Worm (Caenorhabditis elegans) whole organism, L1 larva: Measurements from ENCODE around the gene W08F4.7.

ENCODE experiments used
- C04F5.9 ChIP-seq: sonication (generic microtip); optimal IDR thresholded peaks from 2 replicates; lab custom pipeline; 2016; ENCODE audit warnings: missing genetic modification characterization, missing compliant biosample characterization
- C34B4.2 ChIP-seq: sonication (generic microtip); optimal IDR thresholded peaks from 2 replicates; lab custom pipeline; 2017; ENCODE audit warnings: mild to moderate bottlenecking, missing genetic modification characterization, missing compliant biosample characterization
- F16B12.6 ChIP-seq: fragments of 150-350 bp; optimal IDR thresholded peaks from 2 replicates; lab custom pipeline; 2014; ENCODE audit warnings: missing biosample characterization, missing genetic modification characterization
- ceh-63 ChIP-seq: fragments of 200-800 bp; sonication (Bioruptor generic); optimal IDR thresholded peaks from 2 replicates; lab custom pipeline; 2018; ENCODE audit warnings: mild to moderate bottlenecking, missing genetic modification characterization, missing compliant biosample characterization
- ceh-82 ChIP-seq, 3 experiments: fragments of 150-350 bp in 1 of 3; sonication (generic microtip) in 2 of 3; optimal IDR thresholded peaks; 2 replicates each; lab custom pipeline; 2014 to 2017; ENCODE audit warnings: missing biosample characterization in 3 of 3, missing genetic modification characterization in 3 of 3
- ceh-88 ChIP-seq: fragments of 200-800 bp; sonication (Bioruptor generic); IDR thresholded peaks from 2 replicates; pipeline ENCODE4 v1.3.6; 2022; ENCODE audit warnings: missing genetic modification characterization, missing compliant biosample characterization
- ces-1 ChIP-seq: fragments of 150-350 bp; optimal IDR thresholded peaks from 2 replicates; lab custom pipeline; 2014; ENCODE audit warnings: missing biosample characterization, missing genetic modification reagents, missing genetic modification characterization
- dpl-1 ChIP-seq, 3 experiments: fragments of 150-350 bp in 2 of 3; sonication (generic microtip) in 1 of 3; optimal IDR thresholded peaks; 2 replicates each; lab custom pipeline; 2014 to 2017; ENCODE audit warnings: missing biosample characterization in 3 of 3, missing genetic modification characterization in 3 of 3, missing genetic modification reagents in 3 of 3
- dsc-1 ChIP-seq: sonication (generic microtip); optimal IDR thresholded peaks from 2 replicates; lab custom pipeline; 2016; ENCODE audit warnings: mild to moderate bottlenecking, missing genetic modification characterization, missing compliant biosample characterization
- efl-1 ChIP-seq, 4 experiments: fragments of 150-350 bp; optimal IDR thresholded peaks in 3 of 4; peaks in 1 of 4; 1 replicate in 1 of 4; 2 replicates in 3 of 4; lab custom pipeline; 2014; ENCODE audit warnings: missing biosample characterization in 2 of 4, missing genetic modification characterization in 2 of 4, missing genetic modification reagents in 2 of 4
- ets-5 ChIP-seq: fragments of 200-800 bp; sonication (Bioruptor generic); IDR thresholded peaks from 2 replicates; pipeline ENCODE4 v1.3.6; 2022; ENCODE audit warnings: missing genetic modification characterization, missing compliant biosample characterization
- fos-1 ChIP-seq: fragments of 150-350 bp; optimal IDR thresholded peaks from 2 replicates; lab custom pipeline; 2014; ENCODE audit warnings: missing biosample characterization, missing genetic modification characterization
- grh-1 ChIP-seq: fragments of 200-800 bp; sonication (Bioruptor generic); IDR thresholded peaks from 2 replicates; pipeline ENCODE4 v1.3.6; 2022; ENCODE audit warnings: missing genetic modification reagents, missing genetic modification characterization, missing compliant biosample characterization
- hlh-17 ChIP-seq: fragments of 200-800 bp; sonication (Bioruptor generic); optimal IDR thresholded peaks from 2 replicates; lab custom pipeline; 2018; ENCODE audit warnings: missing genetic modification characterization, mild to moderate bottlenecking, missing compliant biosample characterization, moderate library complexity, borderline replicate concordance
- isw-1 ChIP-seq: fragments of 200-800 bp; sonication (Bioruptor generic); IDR thresholded peaks from 2 replicates; pipeline ENCODE4 v1.3.6; 2022; ENCODE audit warnings: missing genetic modification characterization, missing compliant biosample characterization
- lin-15B ChIP-seq: fragments of 150-350 bp; sonication (generic microtip); optimal IDR thresholded peaks from 3 replicates; lab custom pipeline; 2014; ENCODE audit warnings: missing biosample characterization, missing genetic modification characterization
- lin-35 ChIP-seq, 2 experiments: fragments of 150-350 bp; optimal IDR thresholded peaks; 2 replicates each; lab custom pipeline; 2014; ENCODE audit warnings: missing biosample characterization in 2 of 2, missing genetic modification characterization in 2 of 2, missing genetic modification reagents in 2 of 2
- mab-9 ChIP-seq: fragments of 200-800 bp; sonication (Bioruptor generic); IDR thresholded peaks from 2 replicates; pipeline ENCODE4 v1.3.6; 2022; ENCODE audit warnings: missing genetic modification reagents, missing genetic modification characterization, missing compliant biosample characterization
- mdl-1 ChIP-seq, 2 experiments: fragments of 150-350 bp; optimal IDR thresholded peaks; 2 replicates each; lab custom pipeline; 2014 to 2017; ENCODE audit warnings: missing biosample characterization in 2 of 2, missing genetic modification characterization in 2 of 2, inconsistent platforms in 1 of 2
- mep-1 ChIP-seq: fragments of 150-350 bp; optimal IDR thresholded peaks from 2 replicates; lab custom pipeline; 2014; ENCODE audit warnings: missing biosample characterization, missing genetic modification characterization
- nhr-12 ChIP-seq: sonication (generic microtip); optimal IDR thresholded peaks from 2 replicates; lab custom pipeline; 2017; ENCODE audit warnings: missing biosample characterization, missing genetic modification characterization
- nhr-20 ChIP-seq: sonication (generic microtip); optimal IDR thresholded peaks from 2 replicates; lab custom pipeline; 2016; ENCODE audit warnings: mild to moderate bottlenecking, missing genetic modification characterization, missing compliant biosample characterization
- nhr-47 ChIP-seq: sonication (generic microtip); optimal IDR thresholded peaks from 2 replicates; lab custom pipeline; 2016; ENCODE audit warnings: mild to moderate bottlenecking, missing genetic modification characterization, moderate library complexity, missing compliant biosample characterization
- nhr-71 ChIP-seq: sonication (generic microtip); optimal IDR thresholded peaks from 2 replicates; lab custom pipeline; 2016; ENCODE audit warnings: mild to moderate bottlenecking, missing genetic modification characterization, moderate library complexity, missing compliant biosample characterization
- nhr-76 ChIP-seq: sonication (generic microtip); optimal IDR thresholded peaks from 2 replicates; lab custom pipeline; 2017; ENCODE audit warnings: missing biosample characterization, missing genetic modification characterization
- nhr-85 ChIP-seq: sonication (generic microtip); peaks from one replicate; lab custom pipeline; 2016; ENCODE audit warnings: missing genetic modification characterization, inconsistent platforms, missing compliant biosample characterization
- nhr-90 ChIP-seq: sonication (generic microtip); optimal IDR thresholded peaks from 2 replicates; lab custom pipeline; 2016; ENCODE audit warnings: mild to moderate bottlenecking, missing genetic modification characterization, missing compliant biosample characterization; ENCODE audit not compliant: poor library complexity
- pax-3 ChIP-seq: fragments of 200-800 bp; sonication (Bioruptor generic); optimal IDR thresholded peaks from 2 replicates; lab custom pipeline; 2018; ENCODE audit warnings: mild to moderate bottlenecking, missing genetic modification characterization, moderate library complexity, missing compliant biosample characterization
- rnt-1 ChIP-seq: sonication (generic microtip); optimal IDR thresholded peaks from 2 replicates; lab custom pipeline; 2016; ENCODE audit warnings: mild to moderate bottlenecking, missing genetic modification characterization, moderate library complexity, missing compliant biosample characterization
- snu-23 ChIP-seq: sonication (generic microtip); optimal IDR thresholded peaks from 2 replicates; lab custom pipeline; 2016; ENCODE audit warnings: missing genetic modification characterization, missing compliant biosample characterization
- sup-37 ChIP-seq: fragments of 200-800 bp; sonication (Bioruptor generic); optimal IDR thresholded peaks from 2 replicates; lab custom pipeline; 2018; ENCODE audit warnings: mild to moderate bottlenecking, missing genetic modification characterization, missing compliant biosample characterization
- swsn-7 ChIP-seq: sonication (generic microtip); optimal IDR thresholded peaks from 2 replicates; lab custom pipeline; 2016; ENCODE audit warnings: missing genetic modification characterization, missing compliant biosample characterization
- unc-30 ChIP-seq: sonication (generic microtip); optimal IDR thresholded peaks from 2 replicates; lab custom pipeline; 2017; ENCODE audit warnings: missing biosample characterization, missing genetic modification characterization
- unc-62 ChIP-seq: fragments of 150-350 bp; optimal IDR thresholded peaks from 2 replicates; lab custom pipeline; 2014; ENCODE audit warnings: missing biosample characterization, missing genetic modification reagents, missing genetic modification characterization
- unc-98 ChIP-seq: fragments of 200-800 bp; sonication (Bioruptor generic); IDR thresholded peaks from 2 replicates; pipeline ENCODE4 v1.3.6; 2022; ENCODE audit warnings: missing genetic modification characterization, missing compliant biosample characterization
- xbp-1 ChIP-seq: sonication (generic microtip); optimal IDR thresholded peaks from 2 replicates; lab custom pipeline; 2016; ENCODE audit warnings: missing genetic modification characterization, missing compliant biosample characterization

The W08F4.7 gene

ce11 chrII:584321-584848, 6.9 kb upstream of the W08F4.7 start, which contains the start of the genes W08F4.12 and W08F4.13:
TSS of gene W08F4.12 (minus strand) at chrII:584421.
TSS of gene W08F4.13 (plus strand) at chrII:584798.
- TF ChIP-seq isw-1 (GFP tag; lab: Robert Waterston, UW) (no peak), unc-98 (no peak), pax-3 (tag; lab: Kevin White, UChicago) (no peak), nhr-90 (no peak), dpl-1 (GFP tag; optimal IDR thresholded peaks at IDR 0.05; lab: Kevin White, UChicago) (no peak), nhr-76 (no peak), mab-9 (no peak)

DNA sequence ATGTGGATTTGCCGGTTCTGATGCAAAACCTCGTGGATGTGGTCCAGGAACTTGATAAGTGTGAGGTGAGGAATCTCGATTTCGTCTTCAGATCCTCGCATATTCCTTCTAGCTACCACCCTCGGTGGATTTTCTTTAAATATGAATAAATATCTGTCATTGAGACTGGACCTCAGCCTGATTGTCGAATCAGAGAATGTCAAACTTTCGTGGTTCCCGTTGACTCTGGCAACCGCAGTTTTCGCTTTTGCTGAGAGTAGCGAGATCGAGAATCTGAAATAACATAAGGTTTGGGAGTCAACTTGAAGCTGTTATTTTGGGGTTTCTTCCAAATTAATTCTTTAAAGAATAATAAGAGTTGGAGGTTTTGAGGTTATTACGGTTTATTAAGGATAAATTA, 5.1 kb upstream of the W08F4.7 start, which contains the start of gene fbxb-14:
Gene fbxb-14 (minus strand): TSS at position 101 of the 400 bp plus-strand sequence.
- TF ChIP-seq sup-37 (GFP tag; lab: Kevin White, UChicago) (no peak), ceh-88 (no peak), ces-1 (no peak), F16B12.6 (tag; lab: Kevin White, UChicago) (no peak), rnt-1 (tag; lab: Kevin White, UChicago) (no peak), fos-1 (tag; lab: Kevin White, UChicago) (no peak)

DNA sequence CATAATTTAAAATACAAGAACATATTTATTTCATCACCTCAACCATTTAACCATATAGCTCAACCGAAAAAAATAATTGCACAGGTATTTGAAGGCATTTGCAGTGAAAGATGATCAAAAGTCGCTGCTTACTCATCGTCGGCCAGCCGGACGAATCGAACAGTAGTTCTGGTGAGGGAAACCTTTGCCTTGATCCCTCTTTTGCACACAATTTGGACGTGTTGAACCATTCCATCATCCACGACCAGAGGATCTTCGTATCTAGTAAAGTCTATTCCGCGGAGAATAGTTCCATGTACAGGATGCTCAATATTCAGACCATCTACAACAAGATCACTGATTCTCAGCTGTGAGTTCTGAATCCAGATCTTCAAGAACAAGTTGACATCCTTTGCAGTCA, 4.5 kb upstream of the W08F4.7 start:
- no peak for TF ChIP-seq nhr-12 (tag; lab: Kevin White, UChicago)
- no peak for TF ChIP-seq C34B4.2 (tag; lab: Kevin White, UChicago)
- TF ChIP-seq C04F5.9 (tag; lab: Kevin White, UChicago): no peak
- no peak for TF ChIP-seq hlh-17 (GFP tag; lab: Kevin White, UChicago)
- no peak for TF ChIP-seq pax-3 (tag; lab: Kevin White, UChicago)
- TF ChIP-seq ceh-63 (GFP tag; lab: Kevin White, UChicago): no peak
- TF ChIP-seq ces-1: no peak
- TF ChIP-seq grh-1: no peak
- no peak for TF ChIP-seq xbp-1 (tag; lab: Kevin White, UChicago)
- no peak for TF ChIP-seq efl-1 (optimal IDR thresholded peaks at IDR 0.05; lab: Kevin White, UChicago)
- no peak for TF ChIP-seq efl-1 (GFP tag; optimal IDR thresholded peaks at IDR 0.05 in 1 of 2; lab: Kevin White, UChicago)
- no peak for TF ChIP-seq ets-5 (GFP tag; lab: Robert Waterston, UW)
- no peak for TF ChIP-seq lin-15B (tag; lab: Kevin White, UChicago)
- no peak for TF ChIP-seq nhr-71
- TF ChIP-seq swsn-7 (tag; lab: Kevin White, UChicago): no peak
- no peak for TF ChIP-seq mep-1
- TF ChIP-seq, all 84 proteins: peak for 0

ce11 chrII:580189-580643, 2.7 kb upstream of the W08F4.7 start, which contains the start of the genes cdc-37 and W08F4.3:
TSS of gene cdc-37 (minus strand) at chrII:580593.
TSS of gene W08F4.3 (plus strand) at chrII:580602.
- peak in 2 of 3 experiments; percentile 44 to 50 for TF ChIP-seq dpl-1 (GFP tag; optimal IDR thresholded peaks at IDR 0.05; lab: Kevin White, UChicago)
- peak; percentile 24 for TF ChIP-seq fos-1 (tag; lab: Kevin White, UChicago)
- peak; percentile 17 for TF ChIP-seq nhr-85 (tag; lab: Kevin White, UChicago)
- peak; percentile 21 for TF ChIP-seq snu-23 (GFP tag; lab: Kevin White, UChicago)
- TF ChIP-seq efl-1 (optimal IDR thresholded peaks at IDR 0.05; lab: Kevin White, UChicago): peak; percentile 48 to 67
- TF ChIP-seq efl-1 (GFP tag; optimal IDR thresholded peaks at IDR 0.05 in 1 of 2; lab: Kevin White, UChicago): peak; percentile 62 to 94
- TF ChIP-seq lin-35 (GFP tag; optimal IDR thresholded peaks at IDR 0.05; lab: Kevin White, UChicago): peak; percentile 39 to 48
- TF ChIP-seq unc-62 (GFP tag; lab: Kevin White, UChicago): no peak
- peak; percentile 5 for TF ChIP-seq nhr-47
- TF ChIP-seq mdl-1 (tag; optimal IDR thresholded peaks at IDR 0.05; lab: Kevin White, UChicago): no peak
- TF ChIP-seq mep-1: peak; percentile 7
- peak; percentile 12 for TF ChIP-seq dsc-1 (tag; lab: Kevin White, UChicago)
- no peak for TF ChIP-seq nhr-20 (tag; lab: Kevin White, UChicago)
- peak in 1 of 3 experiments; percentile 23 for TF ChIP-seq ceh-82 (tag; optimal IDR thresholded peaks at IDR 0.05; lab: Kevin White, UChicago)
- TF ChIP-seq unc-30 (tag; lab: Kevin White, UChicago): no peak
- peak; percentile 94 for TF ChIP-seq F16B12.6 (tag; lab: Kevin White, UChicago)
- TF ChIP-seq rnt-1 (tag; lab: Kevin White, UChicago): peak; percentile 46
